Fruit fly (Drosophila melanogaster): ENCODE data around the gene CG4928.

- TF ChIP-seq kay (GFP tag; ENCODE audit: borderline replicate concordance) (no peak), CG1620 (GFP tag; optimal IDR thresholded peaks at IDR 0.05) (no peak), CG33017 (tag; optimal IDR thresholded peaks at IDR 0.05) (no peak), cnc (optimal IDR thresholded peaks at IDR 0.05) (no peak), CG7045 (GFP tag; optimal IDR thresholded peaks at IDR 0.05) (no peak), toe (GFP tag; optimal IDR thresholded peaks at IDR 0.05) (no peak), tj (GFP tag; optimal IDR thresholded peaks at IDR 0.05) (no peak), CG5204 (GFP tag; optimal IDR thresholded peaks at IDR 0.05) (no peak)
Measured at dm6 chrX:16906065-16906464, 6.9 kb upstream of the CG4928 start.

Data from whole organism, adult.